Fruit fly (Drosophila melanogaster) Kc167 (cell line): ENCODE data around the gene eIF5.

Experiments used
- Myc ChIP-seq: fragments of >200 bp; optimal IDR thresholded peaks from 2 replicates; lab custom pipeline; 2017; ENCODE audit warnings: missing external identifiers
- Sin3A ChIP-seq: fragments of >200 bp; optimal IDR thresholded peaks from 2 replicates; lab custom pipeline; 2018; ENCODE audit warnings: missing external identifiers
- h ChIP-seq: fragments of >200 bp; optimal IDR thresholded peaks from 3 replicates; lab custom pipeline; 2018; ENCODE audit warnings: missing external identifiers
- insv ChIP-seq: fragments of >200 bp; optimal IDR thresholded peaks from 3 replicates; lab custom pipeline; 2018; ENCODE audit warnings: missing external identifiers
- psq ChIP-seq: fragments of >200 bp; optimal IDR thresholded peaks from 2 replicates; lab custom pipeline; 2017; ENCODE audit warnings: missing external identifiers
- ttk ChIP-seq: sonication (Bioruptor generic); optimal IDR thresholded peaks from 2 replicates; lab custom pipeline; 2017; ENCODE audit warnings: missing external identifiers

The eIF5 gene

DNA sequence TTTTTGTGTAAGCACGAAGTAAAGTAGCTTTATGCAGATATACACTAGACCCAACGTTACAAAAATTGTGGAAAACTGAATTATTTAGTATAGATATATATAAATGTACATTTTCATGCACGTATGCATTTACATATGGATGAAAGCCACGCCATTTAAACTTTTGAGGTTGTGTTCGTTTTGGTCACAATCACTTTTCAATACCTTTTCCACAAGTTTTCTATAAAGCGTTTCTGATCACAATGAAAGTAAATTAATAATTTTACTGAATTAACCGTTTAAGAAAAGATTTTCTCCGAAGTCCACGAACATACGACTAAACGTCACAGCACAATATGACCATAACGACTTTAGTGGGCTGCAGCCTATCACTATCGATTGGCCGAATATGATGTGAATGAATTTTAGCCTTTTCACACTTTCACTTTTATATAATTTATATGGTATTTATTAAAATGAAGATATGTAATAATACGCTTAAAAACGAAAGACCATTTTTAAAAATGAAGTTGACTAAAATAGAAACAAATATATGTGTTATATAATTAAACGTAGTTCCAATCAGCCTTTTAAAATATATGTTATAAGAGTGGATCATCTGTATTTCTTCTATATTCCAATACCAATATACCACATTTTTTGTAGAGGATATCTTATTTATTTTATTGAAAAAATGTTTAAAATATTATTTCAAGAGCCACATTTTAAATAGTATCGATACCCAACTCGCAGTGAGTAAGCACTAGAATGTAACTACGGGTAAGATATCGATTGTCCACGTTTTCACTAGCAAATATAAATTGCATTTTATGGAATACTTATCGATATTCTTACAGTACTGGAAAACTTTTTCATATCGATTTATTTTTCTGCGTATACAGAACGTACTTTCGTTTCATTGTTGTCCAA lies at the start of gene eIF5, which contains the start of the genes CG46312 and exd:
eIF5 (minus strand) TSS at position 357 of the 909 bp plus-strand sequence.
CG46312 (minus strand) TSS at position 357 of the 909 bp plus-strand sequence.
exd (plus strand) TSS at position 851 of the 909 bp plus-strand sequence.
- no peak for TF ChIP-seq ttk (lab: Kevin White, UChicago)
- TF ChIP-seq insv, result no peak
- TF ChIP-seq h (lab: Kevin White, UChicago), result no peak
- TF ChIP-seq Myc, result no peak
- no peak for TF ChIP-seq Sin3A (lab: Kevin White, UChicago)
- TF ChIP-seq psq (lab: Kevin White, UChicago), result no peak

DNA sequence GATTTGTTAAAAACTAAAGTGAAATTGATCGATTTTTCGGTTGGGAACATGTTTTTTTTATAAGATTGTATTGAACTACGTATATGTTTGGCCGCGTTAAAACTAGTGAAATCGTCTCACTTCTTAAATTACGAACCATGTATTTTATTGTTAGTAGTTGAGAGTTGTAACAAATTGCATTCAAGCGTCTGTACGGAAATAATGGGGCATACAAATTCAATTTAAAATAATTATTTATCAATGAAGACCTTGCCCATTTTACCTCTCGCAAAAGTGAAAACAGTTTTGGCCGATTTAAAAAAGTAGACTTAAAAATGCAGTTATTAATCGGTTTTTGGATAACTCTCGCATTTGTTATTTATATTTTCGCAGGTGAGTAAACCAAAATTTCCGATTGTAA lies 17.0 kb upstream of the eIF5 start, which contains the start of gene Muc14A:
Muc14A (plus strand) TSS at position 301 of the 400 bp plus-strand sequence.
- no peak for TF ChIP-seq psq (lab: Kevin White, UChicago)
- TF ChIP-seq ttk (lab: Kevin White, UChicago), result no peak
- TF ChIP-seq insv, result no peak
- no peak for TF ChIP-seq Myc
- TF ChIP-seq h (lab: Kevin White, UChicago), result no peak
- TF ChIP-seq Sin3A (lab: Kevin White, UChicago), result no peak

DNA sequence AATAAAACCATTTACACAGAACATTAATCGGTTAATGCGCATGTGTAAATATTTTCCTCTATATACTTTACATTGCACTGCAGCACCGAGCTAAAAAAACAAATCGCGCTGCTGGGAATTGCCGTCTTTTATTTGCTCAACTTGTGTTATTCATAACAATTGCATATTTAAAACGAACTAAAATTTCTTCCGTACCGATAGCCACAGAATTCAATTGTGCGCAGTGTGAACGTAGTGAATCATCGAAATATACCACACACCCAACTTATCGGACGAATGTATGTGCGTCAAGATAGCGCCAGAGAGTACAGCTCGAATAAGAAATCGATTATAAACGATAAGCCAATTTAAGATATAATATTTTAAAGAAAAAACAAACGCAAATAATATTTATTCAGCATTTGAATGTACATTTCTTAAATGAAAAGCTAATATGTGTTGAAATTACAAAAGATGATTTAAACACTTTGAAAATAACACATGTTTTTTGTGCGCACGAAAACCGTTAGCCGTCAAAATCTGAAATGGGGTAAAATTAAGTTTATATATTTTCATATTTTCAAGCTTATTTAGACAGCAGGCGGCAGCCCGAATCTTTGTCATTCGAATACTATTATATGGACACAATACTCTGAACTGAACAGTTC lies 13.9 kb upstream of the eIF5 start, which contains the start of the genes vap and CG12698:
vap (minus strand) TSS at position 262 of the 647 bp plus-strand sequence.
CG12698 (plus strand) TSS at position 597 of the 647 bp plus-strand sequence.
- TF ChIP-seq psq (lab: Kevin White, UChicago) (no peak), h (lab: Kevin White, UChicago) (no peak), Myc (no peak), insv (no peak), Sin3A (lab: Kevin White, UChicago) (no peak), ttk (lab: Kevin White, UChicago) (no peak)

DNA sequence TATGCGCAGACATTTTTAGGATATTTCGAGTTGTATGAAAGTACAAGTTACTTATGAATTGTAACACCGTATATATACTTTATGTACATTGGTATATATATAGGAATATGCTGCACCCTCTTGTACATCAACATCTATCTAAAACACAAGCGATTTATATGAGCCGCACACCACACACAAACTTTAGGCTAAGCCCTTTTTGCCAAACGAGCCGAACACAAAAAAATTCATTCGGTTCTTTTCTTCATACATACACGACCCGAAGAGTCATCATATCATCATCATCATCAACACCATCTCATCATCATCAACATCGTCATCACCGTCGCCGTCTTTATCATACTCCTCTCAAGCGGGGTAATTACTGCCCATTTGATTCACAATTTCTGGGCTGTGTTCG lies 13.3 kb upstream of the eIF5 start:
- TF ChIP-seq Myc (no peak), h (lab: Kevin White, UChicago) (no peak), psq (lab: Kevin White, UChicago) (no peak), ttk (lab: Kevin White, UChicago) (no peak), insv (no peak)

DNA sequence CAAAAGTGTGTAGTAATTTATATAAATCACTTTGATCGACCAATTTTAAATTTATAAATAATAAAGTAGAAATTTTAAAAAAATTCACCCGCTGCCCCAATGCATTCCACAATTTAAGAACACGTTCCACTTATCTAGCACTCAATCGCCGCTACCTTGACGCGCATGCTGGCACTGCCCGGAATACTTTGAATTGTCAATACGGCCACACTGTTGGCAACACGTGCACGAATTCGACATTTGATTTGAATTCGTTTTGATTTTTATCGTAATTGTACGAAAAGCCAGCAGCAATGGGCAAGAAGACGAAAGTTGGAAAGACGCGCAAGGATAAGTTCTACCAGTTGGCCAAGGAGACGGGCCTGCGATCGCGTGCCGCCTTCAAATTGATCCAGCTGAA lies 5.1 kb upstream of the eIF5 start, which contains the start of gene CG8939:
CG8939 (plus strand) TSS at position 186 of the 400 bp plus-strand sequence.
- no peak for TF ChIP-seq insv
- TF ChIP-seq Myc, result no peak
- TF ChIP-seq ttk (lab: Kevin White, UChicago), result no peak
- TF ChIP-seq Sin3A (lab: Kevin White, UChicago), result no peak

DNA sequence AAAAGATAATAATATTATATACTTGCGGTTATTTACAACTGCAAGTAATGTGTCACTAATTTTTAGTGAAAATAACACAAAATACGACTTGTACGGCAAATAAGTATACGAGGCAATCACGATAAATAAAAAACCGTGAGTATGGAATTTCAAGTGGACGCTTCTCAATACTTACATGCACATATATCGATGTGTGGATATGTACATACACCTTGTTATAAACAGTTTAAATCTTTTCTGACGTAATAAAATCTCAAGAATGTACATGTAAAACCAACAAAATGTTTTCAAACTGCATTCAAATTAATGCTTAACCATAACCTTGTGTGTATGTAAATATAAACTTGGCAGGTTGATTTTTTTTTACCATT lies 738 bp upstream of the eIF5 start:
- TF ChIP-seq h (lab: Kevin White, UChicago) (no peak), psq (lab: Kevin White, UChicago) (no peak), insv (no peak), Myc (no peak), Sin3A (lab: Kevin White, UChicago) (no peak), ttk (lab: Kevin White, UChicago) (no peak)

DNA sequence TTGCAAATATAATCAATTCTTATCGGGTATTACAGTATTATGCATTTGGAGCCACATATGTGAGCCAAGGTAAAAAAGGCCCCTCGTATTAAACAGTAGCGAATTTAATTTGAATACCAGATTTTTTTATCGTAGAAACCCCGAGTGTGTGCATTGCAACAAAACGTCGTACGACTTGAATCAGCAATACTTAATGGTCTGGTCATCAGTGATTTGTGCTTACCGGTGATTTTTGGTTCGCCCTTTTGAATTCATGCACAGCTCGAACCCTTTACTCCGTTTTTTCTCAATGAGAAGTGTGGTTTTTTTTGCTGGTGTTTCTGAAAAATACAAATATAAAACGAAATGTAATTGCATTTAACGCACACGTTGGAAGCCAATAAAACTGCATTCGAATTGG lies 2.1 kb downstream of the eIF5 start:
- TF ChIP-seq psq (lab: Kevin White, UChicago) (no peak), insv (no peak), ttk (lab: Kevin White, UChicago) (no peak)

DNA sequence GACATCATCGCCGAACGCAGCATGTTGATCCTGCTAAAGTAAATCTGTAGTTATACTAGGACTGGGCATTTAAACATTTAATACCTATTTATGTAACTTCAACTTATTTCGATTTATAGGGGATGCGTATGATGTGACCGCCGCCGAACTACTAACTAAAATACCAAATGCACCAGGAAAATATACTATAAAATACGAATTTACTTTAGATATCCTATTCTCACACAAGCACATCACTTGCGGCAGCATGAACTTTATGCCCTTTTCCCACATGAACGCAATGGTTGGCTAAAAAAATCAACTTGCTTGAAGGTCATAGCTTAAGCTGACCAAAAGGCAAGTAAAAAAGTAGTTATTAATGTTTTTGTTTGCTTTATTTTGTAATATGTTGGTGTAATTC lies 5.1 kb downstream of the eIF5 start, which contains the start of gene ND-20:
ND-20 (minus strand) TSS at position 155 of the 400 bp plus-strand sequence.
- TF ChIP-seq Myc (no peak), psq (lab: Kevin White, UChicago) (no peak), insv (no peak), ttk (lab: Kevin White, UChicago) (no peak), h (lab: Kevin White, UChicago) (no peak), Sin3A (lab: Kevin White, UChicago) (no peak)

DNA sequence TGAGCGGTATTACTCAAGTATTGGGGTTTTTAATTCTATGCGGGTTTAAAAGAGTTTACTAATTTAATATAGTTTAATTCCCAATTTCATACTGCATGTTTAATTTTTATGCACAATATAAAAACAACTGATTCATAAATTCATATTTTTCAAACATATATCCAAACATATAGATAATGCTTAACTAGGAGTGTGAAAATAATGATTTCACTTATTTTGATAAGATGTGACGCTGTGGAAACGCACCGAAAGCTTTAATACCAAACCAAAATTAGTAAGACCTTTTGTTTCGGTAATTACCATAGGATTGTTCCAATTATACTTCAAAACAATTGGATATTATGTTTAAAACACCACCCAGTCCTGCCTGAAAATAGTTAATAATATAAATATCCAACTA lies 8.3 kb downstream of the eIF5 start, which contains the start of gene Slc25A46a:
Slc25A46a (plus strand) TSS at position 272 of the 400 bp plus-strand sequence.
- no peak for TF ChIP-seq h (lab: Kevin White, UChicago)

DNA sequence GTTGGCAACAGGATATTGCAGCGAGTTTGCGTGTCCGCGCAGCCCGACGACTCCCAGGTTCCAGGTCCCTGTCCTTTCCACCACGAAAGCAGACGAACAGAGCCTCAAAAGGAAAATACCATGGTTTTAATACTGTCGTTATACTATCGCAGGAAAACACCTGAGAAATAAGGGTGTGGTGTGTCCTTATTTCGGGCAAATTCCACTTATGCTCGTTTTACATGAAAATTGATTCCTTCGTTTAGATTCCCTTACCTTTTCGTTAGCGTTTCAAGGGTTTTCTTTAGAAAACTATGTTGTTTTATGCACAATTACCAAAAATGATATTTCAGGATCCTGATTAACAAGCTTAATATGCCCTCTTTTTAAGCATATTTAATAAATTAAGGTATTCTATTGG lies 8.9 kb downstream of the eIF5 start, which contains the start of gene Cep164:
Cep164 (minus strand) TSS at position 101 of the 400 bp plus-strand sequence.
- TF ChIP-seq ttk (lab: Kevin White, UChicago) (no peak), insv (no peak), Sin3A (lab: Kevin White, UChicago) (no peak), psq (lab: Kevin White, UChicago) (no peak), h (lab: Kevin White, UChicago) (no peak)

DNA sequence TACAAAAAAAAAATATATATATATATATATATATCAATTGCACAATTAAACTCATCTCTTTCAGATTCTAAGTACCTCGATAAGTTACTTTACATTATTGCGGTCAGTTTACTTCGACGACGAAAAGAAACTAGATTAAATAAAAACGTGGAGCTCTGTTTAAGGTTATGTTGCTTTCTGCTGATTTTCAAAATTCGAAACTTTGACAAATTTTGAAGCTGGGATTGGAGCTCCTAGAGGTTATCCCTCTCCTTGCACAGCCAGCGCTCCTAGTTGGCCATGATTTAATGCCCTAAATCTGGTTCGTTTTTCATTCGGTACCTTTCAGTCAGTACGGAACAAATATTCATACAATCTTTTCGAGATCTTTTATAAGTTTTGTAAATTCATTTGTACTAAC lies 15.2 kb downstream of the eIF5 start, which contains the start of gene CG42766:
CG42766 (plus strand) TSS at position 301 of the 400 bp plus-strand sequence.
- no peak for TF ChIP-seq psq (lab: Kevin White, UChicago)
- no peak for TF ChIP-seq h (lab: Kevin White, UChicago)
- TF ChIP-seq insv, result no peak
- no peak for TF ChIP-seq Myc
- TF ChIP-seq ttk (lab: Kevin White, UChicago), result no peak
- no peak for TF ChIP-seq Sin3A (lab: Kevin White, UChicago)

DNA sequence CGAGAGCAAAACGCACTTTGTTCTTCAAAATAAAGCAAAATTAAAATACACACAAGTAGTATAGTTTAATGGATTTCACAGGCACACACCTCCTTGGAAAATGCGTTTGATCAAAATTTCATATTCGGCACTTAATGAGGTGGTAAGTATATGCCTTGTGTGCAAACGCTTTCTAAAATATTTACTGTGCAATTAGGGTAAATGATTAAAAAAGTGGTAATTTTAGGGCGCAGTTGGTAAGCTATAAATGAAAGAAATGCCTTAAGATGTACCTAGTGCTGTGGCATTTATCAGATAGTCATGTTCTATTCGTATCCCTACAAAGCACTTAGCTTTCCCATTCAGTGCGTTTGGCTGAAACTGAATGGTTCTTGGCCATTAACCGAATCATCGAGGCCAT lies 17.6 kb downstream of the eIF5 start, which contains the start of gene Or13a:
Or13a (plus strand) TSS at position 301 of the 400 bp plus-strand sequence.
- TF ChIP-seq psq (lab: Kevin White, UChicago) (no peak), insv (no peak), Sin3A (lab: Kevin White, UChicago) (no peak), h (lab: Kevin White, UChicago) (no peak), Myc (no peak), ttk (lab: Kevin White, UChicago) (no peak)
